Worm (Caenorhabditis elegans) whole organism, L3 larva: ENCODE results near the gene trx-3.

Experiments used
- R02D3.7 ChIP-seq: fragments of 150-350 bp; optimal IDR thresholded peaks from 2 replicates; lab custom pipeline; 2014; ENCODE audit warnings: missing biosample characterization, missing genetic modification characterization
- aly-2 ChIP-seq: fragments of 150-350 bp; optimal IDR thresholded peaks from 2 replicates; lab custom pipeline; 2014; ENCODE audit warnings: missing biosample characterization, missing genetic modification characterization
- ama-1 ChIP-seq: fragments of 150-350 bp; optimal IDR thresholded peaks from 2 replicates; lab custom pipeline; 2018
- ceh-28 ChIP-seq: fragments of 150-350 bp; optimal IDR thresholded peaks from 2 replicates; lab custom pipeline; 2014; ENCODE audit warnings: missing biosample characterization, missing genetic modification reagents, missing genetic modification characterization
- ceh-82 ChIP-seq: fragments of 150-350 bp; optimal IDR thresholded peaks from 2 replicates; lab custom pipeline; 2014; ENCODE audit warnings: missing biosample characterization, missing genetic modification characterization
- egl-5 ChIP-seq: fragments of 150-350 bp; optimal IDR thresholded peaks from 2 replicates; lab custom pipeline; 2017; ENCODE audit warnings: missing biosample characterization, missing genetic modification reagents, missing genetic modification characterization, inconsistent platforms
- elt-2 ChIP-seq: sonication (generic microtip); optimal IDR thresholded peaks from 2 replicates; lab custom pipeline; 2016; ENCODE audit warnings: missing genetic modification reagents, mild to moderate bottlenecking, missing genetic modification characterization, missing compliant biosample characterization
- elt-3 ChIP-seq, 3 experiments: fragments of 150-350 bp in 1 of 3; sonication (generic microtip) in 2 of 3; optimal IDR thresholded peaks; 2 replicates in 2 of 3; 4 replicates in 1 of 3; lab custom pipeline; 2014 to 2017; ENCODE audit warnings: missing biosample characterization in 3 of 3, missing genetic modification characterization in 3 of 3
- eor-1 ChIP-seq, 2 experiments: fragments of 150-350 bp; optimal IDR thresholded peaks; 2 replicates each; lab custom pipeline; 2014 to 2018; ENCODE audit warnings: missing biosample characterization in 2 of 2, missing genetic modification characterization in 2 of 2
- fkh-10 ChIP-seq: sonication (generic microtip); optimal IDR thresholded peaks from 2 replicates; lab custom pipeline; 2017; ENCODE audit warnings: missing biosample characterization, missing genetic modification reagents, missing genetic modification characterization
- hmg-11 ChIP-seq: sonication (generic microtip); optimal IDR thresholded peaks from 2 replicates; lab custom pipeline; 2016; ENCODE audit warnings: missing genetic modification characterization, missing compliant biosample characterization
- lin-15B ChIP-seq: fragments of 150-350 bp; optimal IDR thresholded peaks from 2 replicates; lab custom pipeline; 2014; ENCODE audit warnings: missing biosample characterization, missing genetic modification characterization
- lsy-12 ChIP-seq: sonication (generic microtip); optimal IDR thresholded peaks from 2 replicates; lab custom pipeline; 2016; ENCODE audit warnings: mild to moderate bottlenecking, missing genetic modification characterization, missing compliant biosample characterization
- mdl-1 ChIP-seq: fragments of 150-350 bp; optimal IDR thresholded peaks from 2 replicates; lab custom pipeline; 2014; ENCODE audit warnings: missing biosample characterization, missing genetic modification characterization
- mml-1 ChIP-seq: fragments of 150-350 bp; sonication (generic microtip); optimal IDR thresholded peaks from 3 replicates; lab custom pipeline; 2014; ENCODE audit warnings: missing biosample characterization, missing genetic modification characterization
- nfya-1 ChIP-seq: sonication (generic microtip); optimal IDR thresholded peaks from 2 replicates; lab custom pipeline; 2017; ENCODE audit warnings: missing genetic modification characterization, mild to moderate bottlenecking, missing compliant biosample characterization, antibody characterized with exemption, moderate library complexity; ENCODE audit not compliant: insufficient read depth
- nhr-11 ChIP-seq: fragments of 150-350 bp; optimal IDR thresholded peaks from 2 replicates; lab custom pipeline; 2014; ENCODE audit warnings: missing biosample characterization, missing genetic modification characterization
- nhr-23 ChIP-seq: fragments of 150-350 bp; optimal IDR thresholded peaks from 2 replicates; lab custom pipeline; 2014; ENCODE audit warnings: missing biosample characterization, missing genetic modification reagents, missing genetic modification characterization
- nhr-237 ChIP-seq: fragments of 150-350 bp; optimal IDR thresholded peaks from 2 replicates; lab custom pipeline; 2014; ENCODE audit warnings: missing biosample characterization, missing genetic modification characterization
- nhr-25 ChIP-seq: sonication (generic microtip); optimal IDR thresholded peaks from 2 replicates; lab custom pipeline; 2017; ENCODE audit warnings: missing biosample characterization, missing genetic modification characterization
- nhr-43 ChIP-seq: sonication (generic microtip); optimal IDR thresholded peaks from 2 replicates; lab custom pipeline; 2016; ENCODE audit warnings: mild to moderate bottlenecking, missing genetic modification characterization, missing compliant biosample characterization; ENCODE audit not compliant: poor library complexity, severe bottlenecking
- nhr-67 ChIP-seq: fragments of 150-350 bp; optimal IDR thresholded peaks from 2 replicates; lab custom pipeline; 2014; ENCODE audit warnings: missing biosample characterization, missing genetic modification characterization
- nhr-77 ChIP-seq: fragments of 150-350 bp; optimal IDR thresholded peaks from 2 replicates; lab custom pipeline; 2014; ENCODE audit warnings: missing biosample characterization, missing genetic modification characterization
- pqm-1 ChIP-seq: fragments of 150-350 bp; optimal IDR thresholded peaks from 2 replicates; lab custom pipeline; 2017; ENCODE audit warnings: missing biosample characterization, missing genetic modification characterization, inconsistent platforms
- sea-2 ChIP-seq: fragments of 150-350 bp; sonication (generic microtip); optimal IDR thresholded peaks from 4 replicates; lab custom pipeline; 2014; ENCODE audit warnings: missing biosample characterization, missing genetic modification reagents, missing genetic modification characterization
- skn-1 ChIP-seq: fragments of 150-350 bp; optimal IDR thresholded peaks from 2 replicates; lab custom pipeline; 2014; ENCODE audit warnings: missing biosample characterization, missing genetic modification characterization
- unc-39 ChIP-seq: sonication (generic microtip); optimal IDR thresholded peaks from 4 replicates; lab custom pipeline; 2017; ENCODE audit warnings: missing biosample characterization, missing genetic modification characterization
- unc-62 ChIP-seq: fragments of 150-350 bp; sonication (generic microtip); optimal IDR thresholded peaks from 4 replicates; lab custom pipeline; 2014; ENCODE audit warnings: missing biosample characterization, missing genetic modification reagents, missing genetic modification characterization
- zag-1 ChIP-seq: fragments of 150-350 bp; optimal IDR thresholded peaks from 2 replicates; lab custom pipeline; 2014; ENCODE audit warnings: missing biosample characterization, missing genetic modification characterization
- ztf-11 ChIP-seq: fragments of 150-350 bp; optimal IDR thresholded peaks from 2 replicates; lab custom pipeline; 2014; ENCODE audit warnings: missing biosample characterization, missing genetic modification characterization
- ztf-4 ChIP-seq: fragments of 150-350 bp; optimal IDR thresholded peaks from 2 replicates; lab custom pipeline; 2014; ENCODE audit warnings: missing biosample characterization, missing genetic modification characterization

Gene trx-3

ce11 chrIV:4518111-4518510 is 31.3 kb downstream of the trx-3 start:
- TF ChIP-seq nhr-25 (tag; lab: Kevin White, UChicago) (peak; percentile 39), nhr-23 (tag; lab: Kevin White, UChicago) (no peak), elt-3 (tag; optimal IDR thresholded peaks at IDR 0.05; lab: Kevin White, UChicago) (peak in 1 of 3 experiments; percentile 72), lin-15B (tag; lab: Kevin White, UChicago) (no peak), nhr-43 (peak; percentile 37), mdl-1 (tag; lab: Kevin White, UChicago) (no peak), unc-62 (GFP tag; lab: Kevin White, UChicago) (no peak)

- TF ChIP-seq ceh-28 (tag; lab: Kevin White, UChicago) (no peak), ama-1 (lab: Kevin White, UChicago) (peak; percentile 32), nhr-11 (tag; lab: Kevin White, UChicago) (no peak), elt-2 (tag; lab: Kevin White, UChicago) (no peak), nhr-77 (tag; lab: Kevin White, UChicago) (no peak), hmg-11 (tag; lab: Kevin White, UChicago) (no peak), nhr-25 (tag; lab: Kevin White, UChicago) (peak; percentile 68), R02D3.7 (tag; lab: Kevin White, UChicago) (no peak)
These were observed 32.9 kb downstream of the trx-3 start for ce11 chrIV:4519714-4520113.

ce11 chrIV:4523461-4523860 is 36.6 kb downstream of the trx-3 start:
- no peak for TF ChIP-seq ama-1 (lab: Kevin White, UChicago)
- TF ChIP-seq mml-1 (tag; lab: Kevin White, UChicago) = no peak
- no peak for TF ChIP-seq ztf-11 (tag; lab: Kevin White, UChicago)
- TF ChIP-seq skn-1 (tag; lab: Kevin White, UChicago) = no peak

ce11 chrIV:4524943-4525342 is 38.1 kb downstream of the trx-3 start, which contains the start of gene ZK180.6:
Gene ZK180.6, minus strand, starts transcription at chrIV:4525043.
- TF ChIP-seq unc-39 (tag; lab: Kevin White, UChicago) = no peak

- TF ChIP-seq elt-3 (tag; optimal IDR thresholded peaks at IDR 0.05; lab: Kevin White, UChicago) (peak in 1 of 3 experiments; percentile 20), egl-5 (tag; lab: Kevin White, UChicago) (no peak), nhr-43 (peak; percentile 79), nhr-237 (tag; lab: Kevin White, UChicago) (no peak), ztf-4 (no peak), eor-1 (tag; optimal IDR thresholded peaks at IDR 0.05; lab: Kevin White, UChicago) (no peak), ceh-82 (no peak), lsy-12 (tag; lab: Kevin White, UChicago) (no peak), aly-2 (no peak)
These were observed 39.2 kb downstream of the trx-3 start for ce11 chrIV:4526028-4526427.

- TF ChIP-seq nhr-25 (tag; lab: Kevin White, UChicago) = no peak
- TF ChIP-seq R02D3.7 (tag; lab: Kevin White, UChicago) = no peak
- no peak for TF ChIP-seq eor-1 (tag; optimal IDR thresholded peaks at IDR 0.05; lab: Kevin White, UChicago)
- TF ChIP-seq pqm-1 = no peak
- no peak for TF ChIP-seq nhr-23 (tag; lab: Kevin White, UChicago)
- TF ChIP-seq nfya-1 (tag; lab: Kevin White, UChicago) = no peak
- TF ChIP-seq fkh-10 (GFP tag; lab: Kevin White, UChicago) = no peak
- TF ChIP-seq zag-1 = no peak
- no peak for TF ChIP-seq nhr-67 (tag; lab: Kevin White, UChicago)
- no peak for TF ChIP-seq nhr-237 (tag; lab: Kevin White, UChicago)
- TF ChIP-seq, all 47 proteins: peak for 0
These were observed 39.9 kb downstream of the trx-3 start for ce11 chrIV:4526724-4527123.

- TF ChIP-seq elt-2 (tag; lab: Kevin White, UChicago) (peak; percentile 85), unc-62 (GFP tag; lab: Kevin White, UChicago) (no peak), elt-3 (tag; optimal IDR thresholded peaks at IDR 0.05; lab: Kevin White, UChicago) (peak in 1 of 3 experiments; percentile 11), ceh-28 (tag; lab: Kevin White, UChicago) (peak; percentile 38), pqm-1 (peak; percentile 98), nfya-1 (tag; lab: Kevin White, UChicago) (no peak), sea-2 (GFP tag; lab: Kevin White, UChicago) (no peak)
These were observed 43.3 kb downstream of the trx-3 start, which contains the start of gene ZK185.3 for ce11 chrIV:4530170-4530569. Gene ZK185.3, minus strand, starts transcription at chrIV:4530432.
